Worm (Caenorhabditis elegans): ENCODE measurements around the gene hphd-1.
A peak's percentile ranks its signal among the peaks of the same experiment; 100 is the strongest.

Gene hphd-1

ce11 chrII:12992980-12993379 lies 3.4 kb downstream of the hphd-1 start:
- TF ChIP-seq aha-1 (tag; optimal IDR thresholded peaks at IDR 0.05) = no peak
- no peak for TF ChIP-seq nhr-11 (tag; optimal IDR thresholded peaks at IDR 0.05)
- TF ChIP-seq nhr-28 (tag; optimal IDR thresholded peaks at IDR 0.05) = no peak
- no peak for TF ChIP-seq grh-1 (GFP tag; IDR thresholded peaks at IDR 0.05)
- TF ChIP-seq ztf-11 (tag; optimal IDR thresholded peaks at IDR 0.05) = no peak
- TF ChIP-seq nhr-85 (tag) = peak; percentile 45
- TF ChIP-seq aly-2 (tag; optimal IDR thresholded peaks at IDR 0.05) = peak; percentile 48
- no peak for TF ChIP-seq ces-1 (GFP tag; optimal IDR thresholded peaks at IDR 0.05)
- no peak for TF ChIP-seq jun-1 (tag; optimal IDR thresholded peaks at IDR 0.05)
- no peak for TF ChIP-seq C34B4.2 (tag; optimal IDR thresholded peaks at IDR 0.05)
- TF ChIP-seq skn-1 (tag; optimal IDR thresholded peaks at IDR 0.05) = no peak
- no peak for TF ChIP-seq fos-1 (tag; optimal IDR thresholded peaks at IDR 0.05)
- no peak for TF ChIP-seq pqm-1 (tag; optimal IDR thresholded peaks at IDR 0.05)
- TF ChIP-seq nhr-47 (tag; optimal IDR thresholded peaks at IDR 0.05) = no peak
- no peak for TF ChIP-seq lsy-2 (tag; optimal IDR thresholded peaks at IDR 0.05)

- no peak for TF ChIP-seq sox-4 (tag; optimal IDR thresholded peaks at IDR 0.05)
- TF ChIP-seq egl-27 (tag; optimal IDR thresholded peaks at IDR 0.05) = no peak
- TF ChIP-seq hlh-4 (tag; optimal IDR thresholded peaks at IDR 0.05) = no peak
- TF ChIP-seq lsy-2 (tag; optimal IDR thresholded peaks at IDR 0.05) = no peak
- TF ChIP-seq pqm-1 (tag; optimal IDR thresholded peaks at IDR 0.05) = no peak
- no peak for TF ChIP-seq elt-3 (tag; optimal IDR thresholded peaks at IDR 0.05)
- TF ChIP-seq sup-37 (GFP tag; optimal IDR thresholded peaks at IDR 0.05) = no peak
Measured at ce11 chrII:12992193-12992592, 4.2 kb downstream of the hphd-1 start.

DNA sequence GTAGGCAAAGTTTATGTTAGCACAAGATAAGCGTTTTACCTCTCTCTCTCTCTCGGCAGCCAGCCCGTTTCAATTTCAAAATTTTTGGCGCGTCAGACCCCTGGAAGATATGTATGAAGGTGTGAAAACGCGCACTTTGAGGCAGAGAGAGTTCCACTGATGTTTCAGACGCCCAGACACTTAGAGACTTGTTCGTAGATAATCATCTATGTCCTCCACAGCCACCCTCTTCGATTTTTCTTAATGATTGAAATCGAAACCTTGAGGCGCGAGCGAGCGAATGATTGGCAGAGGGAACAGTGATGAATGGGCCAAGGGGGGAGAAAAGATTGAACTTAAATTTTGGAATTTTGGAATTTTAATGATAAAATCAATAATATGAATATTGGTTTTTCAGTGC lies 4.8 kb downstream of the hphd-1 start:
- TF ChIP-seq blmp-1 (tag; optimal IDR thresholded peaks at IDR 0.05) (peak; percentile 31), rnt-1 (tag; optimal IDR thresholded peaks at IDR 0.05) (peak; percentile 22), hlh-4 (tag; optimal IDR thresholded peaks at IDR 0.05) (no peak), grh-1 (GFP tag; IDR thresholded peaks at IDR 0.05) (no peak), nhr-85 (tag) (peak; percentile 90), nhr-19 (GFP tag; conservative IDR thresholded peaks at IDR 0.05) (no peak), aha-1 (tag; optimal IDR thresholded peaks at IDR 0.05) (no peak), lin-14 (GFP tag; optimal IDR thresholded peaks at IDR 0.05) (peak; percentile 62), efl-1 (optimal IDR thresholded peaks at IDR 0.05) (no peak), efl-1 (GFP tag; optimal IDR thresholded peaks at IDR 0.05 in 1 of 2) (peak in 1 of 2 experiments; percentile 49), unc-130 (tag; optimal IDR thresholded peaks at IDR 0.05) (no peak), jun-1 (tag; optimal IDR thresholded peaks at IDR 0.05) (no peak)

DNA sequence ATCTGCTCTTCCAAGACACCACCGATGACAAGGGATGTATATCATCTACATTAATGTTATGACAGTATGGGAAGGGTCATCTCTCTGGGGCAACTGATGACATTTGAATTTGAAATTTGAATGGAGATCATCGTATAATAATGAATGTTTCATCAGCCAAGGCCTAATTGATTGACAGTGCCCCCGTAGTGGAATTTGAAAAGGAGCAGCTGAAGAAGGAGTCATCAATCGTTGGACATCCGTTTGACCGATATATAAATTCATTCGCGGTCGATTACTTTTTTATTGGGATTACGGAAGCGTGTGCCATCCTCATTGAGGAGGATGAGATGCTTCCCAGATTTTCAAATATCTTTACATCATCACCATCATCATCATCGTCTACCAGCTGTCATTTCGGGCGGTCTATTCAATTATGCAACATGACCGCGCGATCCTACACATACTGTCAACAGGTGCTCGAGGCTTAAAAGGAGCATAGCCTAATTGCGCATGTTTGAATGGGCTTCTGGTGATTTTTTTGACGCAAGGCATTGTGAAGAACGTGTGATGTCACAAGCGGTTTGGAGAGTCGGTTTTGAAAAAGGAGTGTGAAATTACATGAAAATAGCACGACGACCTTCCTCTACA lies 5.3 kb downstream of the hphd-1 start:
- peak in 1 of 2 experiments; percentile 68 for TF ChIP-seq ztf-11 (tag; optimal IDR thresholded peaks at IDR 0.05)
- no peak for TF ChIP-seq fkh-10 (GFP tag; optimal IDR thresholded peaks at IDR 0.05)
- no peak for TF ChIP-seq C34B4.2 (tag; optimal IDR thresholded peaks at IDR 0.05)
- TF ChIP-seq nhr-47 (tag; optimal IDR thresholded peaks at IDR 0.05) = no peak
- TF ChIP-seq snu-23 (GFP tag; optimal IDR thresholded peaks at IDR 0.05) = no peak
- TF ChIP-seq unc-86 (tag; optimal IDR thresholded peaks at IDR 0.05) = peak; percentile 22
- no peak for TF ChIP-seq elt-2 (tag; optimal IDR thresholded peaks at IDR 0.05)

DNA sequence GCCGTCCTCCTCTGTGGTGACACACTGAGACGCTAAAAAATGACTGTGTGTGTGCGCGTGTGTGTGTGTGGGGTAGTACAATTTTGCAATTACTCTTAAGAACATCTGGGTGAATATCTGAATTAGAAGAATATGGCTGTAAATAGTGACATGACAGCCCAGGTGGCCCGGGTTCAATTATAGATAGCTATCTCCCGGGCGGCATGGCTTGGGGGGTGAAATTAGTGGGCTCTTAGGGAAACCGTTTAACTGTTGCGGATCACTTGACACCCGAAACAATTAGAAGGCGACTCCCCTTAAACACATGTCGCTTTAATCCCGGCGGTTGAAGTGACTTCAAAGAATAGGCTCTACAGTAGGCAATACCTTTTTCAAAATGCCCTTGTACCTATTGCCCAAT lies 6.2 kb downstream of the hphd-1 start:
- TF ChIP-seq ztf-11 (tag; optimal IDR thresholded peaks at IDR 0.05) = peak in 1 of 2 experiments; percentile 25
- no peak for TF ChIP-seq irx-1 (tag; optimal IDR thresholded peaks at IDR 0.05)

DNA sequence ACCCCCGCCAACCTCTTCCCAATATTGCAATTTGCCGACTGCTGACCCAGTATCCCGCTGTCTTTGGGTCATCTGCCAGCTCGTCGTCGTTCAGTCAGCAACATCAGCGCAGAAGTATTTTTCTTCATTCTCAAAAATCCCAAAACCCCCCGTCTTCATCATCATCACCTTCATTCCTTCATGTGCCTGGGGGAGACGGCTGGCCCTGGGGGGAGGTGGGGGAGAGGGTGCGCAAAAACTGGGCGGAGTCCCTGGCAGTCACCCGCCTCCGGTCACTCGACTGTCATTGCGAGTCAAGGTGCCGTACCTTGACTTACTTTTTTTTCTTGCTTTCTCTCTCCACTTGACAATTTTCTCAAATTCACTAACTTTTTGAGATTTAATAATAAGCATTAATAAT lies 8.6 kb downstream of the hphd-1 start:
- no peak for TF ChIP-seq mep-1 (tag; optimal IDR thresholded peaks at IDR 0.05)
- TF ChIP-seq hlh-17 (GFP tag; optimal IDR thresholded peaks at IDR 0.05; ENCODE audit: borderline replicate concordance) = no peak
- no peak for TF ChIP-seq snu-23 (GFP tag; optimal IDR thresholded peaks at IDR 0.05)
- TF ChIP-seq nhr-84 (tag; optimal IDR thresholded peaks at IDR 0.05) = no peak
- no peak for TF ChIP-seq lin-35 (GFP tag; optimal IDR thresholded peaks at IDR 0.05)
